Worm (Caenorhabditis elegans): ENCODE results near the gene daf-10.

Gene daf-10

ce11 chrIV:9114078-9114477 lies 31.9 kb downstream of the daf-10 start:
- TF ChIP-seq sea-1 (GFP tag; conservative IDR thresholded peaks at IDR 0.05): no peak
- TF ChIP-seq ama-1 (optimal IDR thresholded peaks at IDR 0.05): no peak
- TF ChIP-seq ceh-13 (GFP tag; optimal IDR thresholded peaks at IDR 0.05): no peak
- TF ChIP-seq hmg-4 (GFP tag; optimal IDR thresholded peaks at IDR 0.05): no peak
- TF ChIP-seq ets-7 (tag; optimal IDR thresholded peaks at IDR 0.05): no peak
- TF ChIP-seq B0310.2 (tag; optimal IDR thresholded peaks at IDR 0.05): no peak
- no peak for TF ChIP-seq ceh-36 (tag; optimal IDR thresholded peaks at IDR 0.05)
- no peak for TF ChIP-seq tbx-37 (GFP tag; conservative IDR thresholded peaks at IDR 0.05)
- TF ChIP-seq tbx-11 (GFP tag; IDR thresholded peaks at IDR 0.05): no peak
- TF ChIP-seq pes-1 (GFP tag; IDR thresholded peaks at IDR 0.05): no peak
- no peak for TF ChIP-seq flt-1 (GFP tag; IDR thresholded peaks at IDR 0.05)
- TF ChIP-seq hnd-1 (tag; optimal IDR thresholded peaks at IDR 0.05): no peak
- TF ChIP-seq tra-4 (tag; optimal IDR thresholded peaks at IDR 0.05): no peak
- TF ChIP-seq aly-1 (tag; optimal IDR thresholded peaks at IDR 0.05): no peak
- TF ChIP-seq scrt-1 (GFP tag; IDR thresholded peaks at IDR 0.05): no peak
- no peak for TF ChIP-seq hmbx-1 (tag; optimal IDR thresholded peaks at IDR 0.05)
- no peak for TF ChIP-seq F13C5.2 (tag; optimal IDR thresholded peaks at IDR 0.05)

ce11 chrIV:9112019-9112418 lies 34.0 kb downstream of the daf-10 start:
- TF ChIP-seq hmg-4 (GFP tag; optimal IDR thresholded peaks at IDR 0.05): no peak
- no peak for TF ChIP-seq ceh-13 (GFP tag; optimal IDR thresholded peaks at IDR 0.05)
- no peak for TF ChIP-seq tbx-37 (GFP tag; conservative IDR thresholded peaks at IDR 0.05)
- TF ChIP-seq flt-1 (GFP tag; IDR thresholded peaks at IDR 0.05): no peak
- TF ChIP-seq scrt-1 (GFP tag; IDR thresholded peaks at IDR 0.05): no peak
- TF ChIP-seq hmbx-1 (tag; optimal IDR thresholded peaks at IDR 0.05): no peak
- TF ChIP-seq sea-1 (GFP tag; conservative IDR thresholded peaks at IDR 0.05): no peak
- no peak for TF ChIP-seq ama-1 (optimal IDR thresholded peaks at IDR 0.05)
- no peak for TF ChIP-seq pes-1 (GFP tag; IDR thresholded peaks at IDR 0.05)
- TF ChIP-seq ceh-36 (tag; optimal IDR thresholded peaks at IDR 0.05): no peak
- no peak for TF ChIP-seq hnd-1 (tag; optimal IDR thresholded peaks at IDR 0.05)
- TF ChIP-seq F13C5.2 (tag; optimal IDR thresholded peaks at IDR 0.05): no peak

ce11 chrIV:9108631-9109030 lies 37.4 kb downstream of the daf-10 start, which contains the start of gene aly-1:
Gene aly-1 (plus strand): TSS chrIV:9108931.
- no peak for TF ChIP-seq tbx-37 (GFP tag; conservative IDR thresholded peaks at IDR 0.05)
- TF ChIP-seq tra-4 (tag; optimal IDR thresholded peaks at IDR 0.05): no peak
- TF ChIP-seq scrt-1 (GFP tag; IDR thresholded peaks at IDR 0.05): no peak
- no peak for TF ChIP-seq tbx-11 (GFP tag; IDR thresholded peaks at IDR 0.05)
- TF ChIP-seq aly-1 (tag; optimal IDR thresholded peaks at IDR 0.05): no peak
- no peak for TF ChIP-seq ceh-36 (tag; optimal IDR thresholded peaks at IDR 0.05)
- no peak for TF ChIP-seq hmbx-1 (tag; optimal IDR thresholded peaks at IDR 0.05)
- no peak for TF ChIP-seq F13C5.2 (tag; optimal IDR thresholded peaks at IDR 0.05)
- TF ChIP-seq flt-1 (GFP tag; IDR thresholded peaks at IDR 0.05): no peak
- TF ChIP-seq sea-1 (GFP tag; conservative IDR thresholded peaks at IDR 0.05): no peak
- no peak for TF ChIP-seq ceh-13 (GFP tag; optimal IDR thresholded peaks at IDR 0.05)

ce11 chrIV:9107464-9107863 lies 38.5 kb downstream of the daf-10 start:
- TF ChIP-seq F13C5.2 (tag; optimal IDR thresholded peaks at IDR 0.05) (peak; percentile 36), hmbx-1 (tag; optimal IDR thresholded peaks at IDR 0.05) (no peak), flt-1 (GFP tag; IDR thresholded peaks at IDR 0.05) (no peak), ama-1 (optimal IDR thresholded peaks at IDR 0.05) (no peak)

ce11 chrIV:9104071-9105016 lies 41.7 kb downstream of the daf-10 start, which contains the start of the genes C01F6.14 and fem-3:
Gene C01F6.14 (minus strand): TSS chrIV:9104121.
Gene fem-3 (plus strand): TSS chrIV:9104966.
- no peak for TF ChIP-seq pes-1 (GFP tag; IDR thresholded peaks at IDR 0.05)
- no peak for TF ChIP-seq hmg-4 (GFP tag; optimal IDR thresholded peaks at IDR 0.05)
- no peak for TF ChIP-seq aly-1 (tag; optimal IDR thresholded peaks at IDR 0.05)
- no peak for TF ChIP-seq F13C5.2 (tag; optimal IDR thresholded peaks at IDR 0.05)
- no peak for TF ChIP-seq hmbx-1 (tag; optimal IDR thresholded peaks at IDR 0.05)
- TF ChIP-seq ceh-13 (GFP tag; optimal IDR thresholded peaks at IDR 0.05): no peak
- TF ChIP-seq B0310.2 (tag; optimal IDR thresholded peaks at IDR 0.05): no peak
- no peak for TF ChIP-seq ama-1 (optimal IDR thresholded peaks at IDR 0.05)
- no peak for TF ChIP-seq tbx-11 (GFP tag; IDR thresholded peaks at IDR 0.05)
- no peak for TF ChIP-seq tbx-37 (GFP tag; conservative IDR thresholded peaks at IDR 0.05)
- TF ChIP-seq ceh-36 (tag; optimal IDR thresholded peaks at IDR 0.05): no peak
- TF ChIP-seq sea-1 (GFP tag; conservative IDR thresholded peaks at IDR 0.05): no peak
- TF ChIP-seq hnd-1 (tag; optimal IDR thresholded peaks at IDR 0.05): no peak
- TF ChIP-seq scrt-1 (GFP tag; IDR thresholded peaks at IDR 0.05): no peak
- TF ChIP-seq tra-4 (tag; optimal IDR thresholded peaks at IDR 0.05): no peak
- TF ChIP-seq ets-7 (tag; optimal IDR thresholded peaks at IDR 0.05): no peak
- no peak for TF ChIP-seq flt-1 (GFP tag; IDR thresholded peaks at IDR 0.05)

- no peak for TF ChIP-seq ceh-13 (GFP tag; optimal IDR thresholded peaks at IDR 0.05)
- TF ChIP-seq ceh-36 (tag; optimal IDR thresholded peaks at IDR 0.05): no peak
- TF ChIP-seq B0310.2 (tag; optimal IDR thresholded peaks at IDR 0.05): no peak
- no peak for TF ChIP-seq ama-1 (optimal IDR thresholded peaks at IDR 0.05)
- no peak for TF ChIP-seq scrt-1 (GFP tag; IDR thresholded peaks at IDR 0.05)
- no peak for TF ChIP-seq hmbx-1 (tag; optimal IDR thresholded peaks at IDR 0.05)
- TF ChIP-seq hmg-4 (GFP tag; optimal IDR thresholded peaks at IDR 0.05): no peak
- no peak for TF ChIP-seq sea-1 (GFP tag; conservative IDR thresholded peaks at IDR 0.05)
- TF ChIP-seq hnd-1 (tag; optimal IDR thresholded peaks at IDR 0.05): no peak
- no peak for TF ChIP-seq flt-1 (GFP tag; IDR thresholded peaks at IDR 0.05)
- TF ChIP-seq F13C5.2 (tag; optimal IDR thresholded peaks at IDR 0.05): no peak
- no peak for TF ChIP-seq tbx-11 (GFP tag; IDR thresholded peaks at IDR 0.05)
- TF ChIP-seq tra-4 (tag; optimal IDR thresholded peaks at IDR 0.05): no peak
- TF ChIP-seq aly-1 (tag; optimal IDR thresholded peaks at IDR 0.05): no peak
- TF ChIP-seq pes-1 (GFP tag; IDR thresholded peaks at IDR 0.05): no peak
- TF ChIP-seq tbx-37 (GFP tag; conservative IDR thresholded peaks at IDR 0.05): no peak
- TF ChIP-seq ets-7 (tag; optimal IDR thresholded peaks at IDR 0.05): no peak
Observed at ce11 chrIV:9100835-9101234, 45.2 kb downstream of the daf-10 start.

ce11 chrIV:9098942-9099341 lies 47.1 kb downstream of the daf-10 start, which contains the start of gene gldi-10:
Gene gldi-10 (plus strand): TSS chrIV:9099242.
- TF ChIP-seq tbx-37 (GFP tag; conservative IDR thresholded peaks at IDR 0.05) (no peak), B0310.2 (tag; optimal IDR thresholded peaks at IDR 0.05) (no peak), flt-1 (GFP tag; IDR thresholded peaks at IDR 0.05) (no peak), hnd-1 (tag; optimal IDR thresholded peaks at IDR 0.05) (no peak), ceh-13 (GFP tag; optimal IDR thresholded peaks at IDR 0.05) (no peak), tra-4 (tag; optimal IDR thresholded peaks at IDR 0.05) (no peak)
